Worm (Caenorhabditis elegans): ENCODE measurements around the gene C13E3.1.

C13E3.1 gene

ce11 chrX:8934246-8934645 lies 41.3 kb downstream of the C13E3.1 start:
- TF ChIP-seq fax-1 (tag; optimal IDR thresholded peaks at IDR 0.05) (no peak), ceh-24 (tag; optimal IDR thresholded peaks at IDR 0.05) (no peak), Y22D7AL.16 (tag; optimal IDR thresholded peaks at IDR 0.05) (no peak), ceh-31 (tag; optimal IDR thresholded peaks at IDR 0.05) (no peak), dve-1 (tag; optimal IDR thresholded peaks at IDR 0.05) (no peak), pax-1 (tag; optimal IDR thresholded peaks at IDR 0.05) (no peak), dmd-4 (tag; optimal IDR thresholded peaks at IDR 0.05; ENCODE audit: borderline replicate concordance) (no peak), pqm-1 (tag; optimal IDR thresholded peaks at IDR 0.05) (no peak), ztf-16 (tag; optimal IDR thresholded peaks at IDR 0.05) (no peak), pat-9 (tag; optimal IDR thresholded peaks at IDR 0.05) (no peak)

DNA sequence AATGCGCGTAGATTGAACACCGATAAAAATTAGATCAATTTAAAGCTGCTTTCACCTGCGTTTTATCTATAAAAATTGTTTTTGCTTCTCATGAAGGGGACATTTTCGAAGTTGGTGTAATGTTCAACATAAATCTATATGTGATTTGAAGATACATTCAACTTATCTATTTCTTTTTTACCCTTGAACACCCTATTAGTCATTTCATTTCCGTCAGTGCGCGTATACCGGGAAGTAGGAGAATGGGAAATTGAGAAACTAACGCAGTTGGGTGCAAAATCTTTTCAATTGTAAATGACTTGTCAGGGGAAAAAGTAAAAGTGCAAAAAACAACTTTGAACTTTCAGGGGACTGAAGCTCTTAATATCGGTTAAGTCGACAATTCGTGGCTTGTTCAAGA lies 42.1 kb downstream of the C13E3.1 start:
- TF ChIP-seq fkh-6 (tag; optimal IDR thresholded peaks at IDR 0.05), result no peak
- no peak for TF ChIP-seq ceh-30 (tag; optimal IDR thresholded peaks at IDR 0.05)
- TF ChIP-seq ahr-1 (tag; optimal IDR thresholded peaks at IDR 0.05), result no peak
- no peak for TF ChIP-seq hlh-13 (GFP tag; optimal IDR thresholded peaks at IDR 0.05)
- no peak for TF ChIP-seq hlh-8 (tag; optimal IDR thresholded peaks at IDR 0.05)

DNA sequence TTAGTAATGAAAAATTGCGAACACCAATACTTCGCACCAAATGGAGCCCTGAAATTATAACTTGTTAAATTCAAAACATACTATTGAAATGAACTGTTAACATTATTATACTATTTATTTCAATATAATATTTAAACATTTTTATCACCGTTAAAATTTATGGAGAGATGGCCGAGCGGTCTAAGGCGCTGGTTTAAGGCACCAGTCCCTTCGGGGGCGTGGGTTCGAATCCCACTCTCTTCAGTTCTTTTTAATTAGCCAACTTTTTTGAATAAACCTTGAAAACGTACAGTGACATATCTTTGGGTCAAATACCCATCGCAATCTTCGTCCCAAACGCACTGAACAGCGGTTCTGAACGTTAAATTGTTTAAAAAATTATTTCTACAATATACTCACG lies 46.5 kb downstream of the C13E3.1 start:
- TF ChIP-seq ceh-14 (tag; optimal IDR thresholded peaks at IDR 0.05), result no peak
- no peak for TF ChIP-seq pros-1 (tag; optimal IDR thresholded peaks at IDR 0.05)
- no peak for TF ChIP-seq nhr-11 (tag; optimal IDR thresholded peaks at IDR 0.05)
- no peak for TF ChIP-seq ceh-31 (tag; optimal IDR thresholded peaks at IDR 0.05)
- TF ChIP-seq ceh-45 (GFP tag; IDR thresholded peaks at IDR 0.05), result no peak
- no peak for TF ChIP-seq ama-1 (optimal IDR thresholded peaks at IDR 0.05)
- TF ChIP-seq eyg-1 (tag; optimal IDR thresholded peaks at IDR 0.05), result no peak
- no peak for TF ChIP-seq pha-4 (tag; optimal IDR thresholded peaks at IDR 0.05)

ce11 chrX:8940059-8940458 lies 47.2 kb downstream of the C13E3.1 start, which contains the start of gene dylt-2:
Gene dylt-2 (minus strand): TSS chrX:8940159.
- TF ChIP-seq T23F11.4 (GFP tag; optimal IDR thresholded peaks at IDR 0.05) (no peak), lim-6 (tag; optimal IDR thresholded peaks at IDR 0.05) (no peak), hlh-15 (tag; optimal IDR thresholded peaks at IDR 0.05) (no peak), unc-3 (GFP tag; conservative IDR thresholded peaks at IDR 0.05) (no peak), unc-3 (tag; optimal IDR thresholded peaks at IDR 0.05) (no peak), K02D7.2 (tag; optimal IDR thresholded peaks at IDR 0.05) (no peak), ceh-6 (GFP tag; optimal IDR thresholded peaks at IDR 0.05) (no peak), lin-11 (tag; optimal IDR thresholded peaks at IDR 0.05) (no peak), ceh-30 (tag; optimal IDR thresholded peaks at IDR 0.05) (no peak), zip-5 (tag; optimal IDR thresholded peaks at IDR 0.05) (no peak), nhr-11 (tag; optimal IDR thresholded peaks at IDR 0.05) (no peak), ceh-48 (tag; optimal IDR thresholded peaks at IDR 0.05) (no peak), pax-1 (tag; optimal IDR thresholded peaks at IDR 0.05) (no peak), npax-4 (tag; optimal IDR thresholded peaks at IDR 0.05) (no peak), C08G9.2 (tag; optimal IDR thresholded peaks at IDR 0.05) (no peak), ceh-24 (tag; optimal IDR thresholded peaks at IDR 0.05) (no peak), pha-4 (tag; optimal IDR thresholded peaks at IDR 0.05) (no peak), sox-2 (GFP tag; IDR thresholded peaks at IDR 0.05) (no peak), unc-42 (tag; optimal IDR thresholded peaks at IDR 0.05) (no peak)

DNA sequence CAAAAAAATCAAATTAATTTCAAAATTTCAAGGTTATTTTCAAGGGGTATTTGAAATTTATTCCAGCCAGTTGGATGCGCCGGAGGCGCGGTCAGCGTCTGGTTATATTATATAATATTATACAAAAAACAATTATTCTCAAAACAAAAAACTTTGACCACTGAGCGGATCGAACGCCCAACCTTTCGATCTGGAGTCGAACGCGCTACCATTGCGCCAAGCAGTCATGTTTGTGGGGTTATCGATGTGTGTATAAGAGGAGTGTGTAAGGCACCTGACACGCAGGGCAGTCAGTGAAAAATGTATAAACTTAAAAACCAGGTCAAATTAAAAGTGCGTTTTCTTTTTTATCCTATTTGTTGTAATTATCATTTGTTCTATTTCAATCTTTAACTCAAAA lies 51.2 kb downstream of the C13E3.1 start:
- TF ChIP-seq che-1 (tag; optimal IDR thresholded peaks at IDR 0.05) (peak; percentile 44), sox-4 (tag; optimal IDR thresholded peaks at IDR 0.05) (no peak), tbx-7 (tag; optimal IDR thresholded peaks at IDR 0.05) (no peak), ztf-16 (tag; optimal IDR thresholded peaks at IDR 0.05) (no peak), C38D4.7 (GFP tag; optimal IDR thresholded peaks at IDR 0.05) (peak; percentile 23), elt-2 (tag; optimal IDR thresholded peaks at IDR 0.05) (peak; percentile 41), gmeb-2 (tag; optimal IDR thresholded peaks at IDR 0.05) (peak; percentile 25), hlh-15 (tag; optimal IDR thresholded peaks at IDR 0.05) (no peak), nfya-1 (tag; optimal IDR thresholded peaks at IDR 0.05) (no peak), pat-9 (tag; optimal IDR thresholded peaks at IDR 0.05) (peak; percentile 9), ttx-3 (tag; optimal IDR thresholded peaks at IDR 0.05) (peak; percentile 39), pha-2 (tag; optimal IDR thresholded peaks at IDR 0.05) (peak; percentile 1), pros-1 (tag; optimal IDR thresholded peaks at IDR 0.05) (no peak), zip-5 (tag; optimal IDR thresholded peaks at IDR 0.05) (no peak)

Data from whole organism, late embryonic.